Fruit fly (Drosophila melanogaster) whole organism, embryonic: ENCODE data around the gene Bug22.
A peak's percentile ranks its signal among the peaks of the same experiment; 100 is the strongest.

Source experiments
- ATbp ChIP-seq: fragments of 200-800 bp; sonication (Bioruptor generic); optimal IDR thresholded peaks from 2 replicates; lab custom pipeline; 2017; ENCODE audit warnings: missing biosample characterization, mild to moderate bottlenecking, missing genetic modification characterization, missing genetic modification reagents
- B-H2 ChIP-seq: fragments of 200-800 bp; sonication (Bioruptor generic); optimal IDR thresholded peaks from 2 replicates; lab custom pipeline; 2018; ENCODE audit warnings: missing biosample characterization, mild to moderate bottlenecking, missing genetic modification characterization
- CG11247 ChIP-seq: fragments of 200-800 bp; sonication (Bioruptor generic); IDR thresholded peaks from 2 replicates; pipeline ENCODE4 v1.3.6; 2022; ENCODE audit warnings: missing biosample characterization, missing genetic modification characterization
- CG12104 ChIP-seq: fragments of 200-800 bp; sonication (Bioruptor generic); optimal IDR thresholded peaks from 3 replicates; lab custom pipeline; 2016; ENCODE audit warnings: missing biosample characterization, missing genetic modification characterization
- CG14710 ChIP-seq: fragments of 200-800 bp; sonication (Bioruptor generic); optimal IDR thresholded peaks from 3 replicates; lab custom pipeline; 2019; ENCODE audit warnings: missing biosample characterization, mild to moderate bottlenecking, missing genetic modification characterization, moderate library complexity
- CG18262 ChIP-seq: fragments of 200-800 bp; optimal IDR thresholded peaks from 3 replicates; lab custom pipeline; 2019; ENCODE audit warnings: missing biosample characterization, mild to moderate bottlenecking, missing genetic modification characterization, moderate library complexity
- CG2116 ChIP-seq: fragments of 200-800 bp; sonication (Bioruptor generic); optimal IDR thresholded peaks from 3 replicates; lab custom pipeline; 2018; ENCODE audit warnings: missing biosample characterization, mild to moderate bottlenecking, missing genetic modification characterization
- CG2712 ChIP-seq: fragments of 200-800 bp; optimal IDR thresholded peaks from 3 replicates; lab custom pipeline; 2019; ENCODE audit warnings: missing biosample characterization, mild to moderate bottlenecking, missing genetic modification characterization, moderate library complexity
- CG2875 ChIP-seq: fragments of 200-800 bp; sonication (Bioruptor generic); optimal IDR thresholded peaks from 2 replicates; lab custom pipeline; 2017; ENCODE audit warnings: missing biosample characterization, mild to moderate bottlenecking, missing genetic modification characterization, missing genetic modification reagents
- CG2889 ChIP-seq: fragments of 200-800 bp; sonication (Bioruptor generic); IDR thresholded peaks from 3 replicates; pipeline ENCODE4 v1.3.6; 2022; ENCODE audit warnings: missing biosample characterization, missing genetic modification characterization
- CG3065 ChIP-seq: fragments of 200-800 bp; sonication (Bioruptor generic); optimal IDR thresholded peaks from 2 replicates; lab custom pipeline; 2016; ENCODE audit warnings: missing biosample characterization, missing genetic modification characterization
- CG34224 ChIP-seq: fragments of 200-800 bp; sonication (Bioruptor generic); IDR thresholded peaks from 3 replicates; pipeline ENCODE4 v1.3.6; 2022; ENCODE audit warnings: missing biosample characterization, missing genetic modification characterization; ENCODE audit not compliant: partially characterized antibody
- CG34422 ChIP-seq: fragments of 200-800 bp; sonication (Bioruptor generic); IDR thresholded peaks from 3 replicates; pipeline ENCODE4 v1.3.6; 2022; ENCODE audit warnings: missing biosample characterization, missing genetic modification characterization
- CG42726 ChIP-seq: fragments of 200-800 bp; sonication (Bioruptor generic); IDR thresholded peaks from 2 replicates; pipeline ENCODE4 v1.3.6; 2022; ENCODE audit warnings: missing biosample characterization, missing genetic modification characterization; ENCODE audit not compliant: partially characterized antibody
- CG43689 ChIP-seq: fragments of 200-800 bp; sonication (Bioruptor generic); IDR thresholded peaks from 2 replicates; pipeline ENCODE4 v1.3.6; 2022; ENCODE audit warnings: missing biosample characterization, missing genetic modification characterization
- CG4617 ChIP-seq: fragments of 200-800 bp; sonication (Bioruptor generic); optimal IDR thresholded peaks from 3 replicates; lab custom pipeline; 2016; ENCODE audit warnings: missing biosample characterization, missing genetic modification characterization, borderline replicate concordance
- CG6689 ChIP-seq: fragments of 200-800 bp; sonication (Bioruptor generic); IDR thresholded peaks from 2 replicates; pipeline ENCODE4 v1.3.6; 2022; ENCODE audit warnings: missing biosample characterization, missing genetic modification characterization
- CG6791 ChIP-seq: fragments of 200-800 bp; sonication (Bioruptor generic); IDR thresholded peaks from 3 replicates; pipeline ENCODE4 v1.3.6; 2022; ENCODE audit warnings: missing biosample characterization, missing genetic modification characterization; ENCODE audit not compliant: partially characterized antibody
- CG8290 ChIP-seq, 3 experiments: fragments of 200-800 bp; sonication (Bioruptor generic); optimal IDR thresholded peaks; 2 replicates each; lab custom pipeline; 2016 to 2019; ENCODE audit warnings: missing biosample characterization in 3 of 3, missing genetic modification characterization in 3 of 3, mild to moderate bottlenecking in 2 of 3, moderate library complexity in 1 of 3
- CG9437 ChIP-seq: fragments of 200-800 bp; sonication (Bioruptor generic); optimal IDR thresholded peaks from 2 replicates; lab custom pipeline; 2018; ENCODE audit warnings: missing biosample characterization, mild to moderate bottlenecking, missing genetic modification characterization
- Chrac-16 ChIP-seq: fragments of 200-800 bp; sonication (Bioruptor generic); optimal IDR thresholded peaks from 3 replicates; lab custom pipeline; 2016; ENCODE audit warnings: missing biosample characterization, missing genetic modification characterization
- Dad ChIP-seq: fragments of 200-800 bp; sonication (Bioruptor generic); optimal IDR thresholded peaks from 3 replicates; lab custom pipeline; 2016; ENCODE audit warnings: missing biosample characterization, missing genetic modification characterization
- Dref ChIP-seq: fragments of 200-800 bp; sonication (Bioruptor generic); IDR thresholded peaks from 2 replicates; pipeline ENCODE4 v1.3.6; 2022; ENCODE audit warnings: missing biosample characterization, missing genetic modification characterization
- Ets97D ChIP-seq: fragments of 200-800 bp; sonication (Bioruptor generic); optimal IDR thresholded peaks from 3 replicates; lab custom pipeline; 2016; ENCODE audit warnings: missing biosample characterization, missing genetic modification characterization
- HLHmδ ChIP-seq: fragments of 200-800 bp; sonication (Bioruptor generic); optimal IDR thresholded peaks from 2 replicates; lab custom pipeline; 2018; ENCODE audit warnings: missing biosample characterization, mild to moderate bottlenecking, missing genetic modification characterization, moderate library complexity
- HmgZ ChIP-seq: fragments of 200-800 bp; sonication (Bioruptor generic); optimal IDR thresholded peaks from 2 replicates; lab custom pipeline; 2018; ENCODE audit warnings: missing biosample characterization, mild to moderate bottlenecking, missing genetic modification characterization
- MBD-R2 ChIP-seq: fragments of 200-800 bp; sonication (Bioruptor generic); IDR thresholded peaks from 2 replicates; pipeline ENCODE4 v1.3.6; 2022; ENCODE audit warnings: missing biosample characterization, missing genetic modification characterization
- Ravus ChIP-seq: fragments of 200-800 bp; sonication (Bioruptor generic); IDR thresholded peaks from 2 replicates; pipeline ENCODE4 v1.3.6; 2022; ENCODE audit warnings: missing biosample characterization, missing genetic modification characterization
- Six4 ChIP-seq: fragments of 200-800 bp; sonication (Bioruptor generic); optimal IDR thresholded peaks from 2 replicates; lab custom pipeline; 2016; ENCODE audit warnings: missing biosample characterization, missing genetic modification characterization
- TFAM ChIP-seq: fragments of 200-800 bp; sonication (Bioruptor generic); optimal IDR thresholded peaks from 2 replicates; lab custom pipeline; 2017; ENCODE audit warnings: missing biosample characterization, missing genetic modification characterization, inconsistent platforms
- ase ChIP-seq: fragments of 200-800 bp; sonication (Bioruptor generic); IDR thresholded peaks from 3 replicates; pipeline ENCODE4 v1.3.6; 2022; ENCODE audit warnings: missing biosample characterization, missing genetic modification characterization
- cato ChIP-seq: fragments of 200-800 bp; sonication (Bioruptor generic); optimal IDR thresholded peaks from 2 replicates; lab custom pipeline; 2016; ENCODE audit warnings: missing biosample characterization, missing genetic modification characterization, borderline replicate concordance
- chm ChIP-seq: fragments of 200-800 bp; sonication (Bioruptor generic); IDR thresholded peaks from 2 replicates; pipeline ENCODE4 v1.3.6; 2022; ENCODE audit warnings: missing biosample characterization, missing genetic modification characterization
- ci ChIP-seq: fragments of 200-800 bp; sonication (Bioruptor generic); IDR thresholded peaks from 3 replicates; pipeline ENCODE4 v1.3.6; 2022; ENCODE audit warnings: missing biosample characterization, missing genetic modification characterization
- dan ChIP-seq: fragments of 200-800 bp; sonication (Bioruptor generic); IDR thresholded peaks from 2 replicates; pipeline ENCODE4 v1.3.6; 2022; ENCODE audit warnings: missing biosample characterization, missing genetic modification characterization
- eve ChIP-seq, 2 experiments: fragments of >200 bp; optimal IDR thresholded peaks; 2 replicates each; lab custom pipeline; 2017; ENCODE audit warnings: missing biosample characterization in 2 of 2, missing genetic modification characterization in 2 of 2
- gfzf ChIP-seq: fragments of 200-800 bp; sonication (Bioruptor generic); optimal IDR thresholded peaks from 2 replicates; lab custom pipeline; 2016; ENCODE audit warnings: missing biosample characterization, mild to moderate bottlenecking, missing genetic modification characterization, moderate library complexity
- grau ChIP-seq: fragments of 200-800 bp; optimal IDR thresholded peaks from 3 replicates; lab custom pipeline; 2019; ENCODE audit warnings: missing biosample characterization, mild to moderate bottlenecking, missing genetic modification characterization, moderate library complexity
- gsb-n ChIP-seq: fragments of 200-800 bp; sonication (Bioruptor generic); optimal IDR thresholded peaks from 3 replicates; lab custom pipeline; 2018; ENCODE audit warnings: missing biosample characterization, mild to moderate bottlenecking, missing genetic modification characterization
- h ChIP-seq: fragments of >200 bp; optimal IDR thresholded peaks from 2 replicates; lab custom pipeline; 2017
- kni ChIP-seq: fragments of 200-800 bp; sonication (Bioruptor generic); optimal IDR thresholded peaks from 3 replicates; lab custom pipeline; 2017; ENCODE audit warnings: mild to moderate bottlenecking, missing biosample characterization, missing genetic modification reagents, missing genetic modification characterization
- mld ChIP-seq: fragments of 200-800 bp; sonication (Bioruptor generic); IDR thresholded peaks from 3 replicates; pipeline ENCODE4 v1.3.6; 2022; ENCODE audit warnings: missing biosample characterization, missing genetic modification characterization; ENCODE audit not compliant: partially characterized antibody
- nom ChIP-seq: fragments of 200-800 bp; sonication (Bioruptor generic); optimal IDR thresholded peaks from 2 replicates; lab custom pipeline; 2017; ENCODE audit warnings: missing biosample characterization, missing genetic modification characterization, mild to moderate bottlenecking, moderate library complexity, missing genetic modification reagents
- salm ChIP-seq: fragments of 200-800 bp; sonication (Bioruptor generic); optimal IDR thresholded peaks from 2 replicates; lab custom pipeline; 2018; ENCODE audit warnings: missing biosample characterization, mild to moderate bottlenecking, missing genetic modification characterization
- sim ChIP-seq: fragments of 200-800 bp; sonication (Bioruptor generic); IDR thresholded peaks from 2 replicates; pipeline ENCODE4 v1.3.6; 2022; ENCODE audit warnings: missing biosample characterization, missing genetic modification characterization
- slou ChIP-seq: fragments of 200-800 bp; sonication (Bioruptor generic); optimal IDR thresholded peaks from 3 replicates; lab custom pipeline; 2016; ENCODE audit warnings: missing biosample characterization, missing genetic modification characterization
- sna ChIP-seq: fragments of 200-800 bp; sonication (Bioruptor generic); IDR thresholded peaks from 2 replicates; pipeline ENCODE4 v1.3.6; 2022; ENCODE audit warnings: missing biosample characterization, missing genetic modification characterization; ENCODE audit not compliant: partially characterized antibody
- tna ChIP-seq: fragments of 200-800 bp; sonication (Bioruptor generic); IDR thresholded peaks from 2 replicates; pipeline ENCODE4 v1.3.6; 2022; ENCODE audit warnings: missing biosample characterization, missing genetic modification characterization; ENCODE audit not compliant: partially characterized antibody
- toy ChIP-seq: fragments of 200-800 bp; sonication (Bioruptor generic); IDR thresholded peaks from 2 replicates; pipeline ENCODE4 v1.3.6; 2022; ENCODE audit warnings: missing biosample characterization, missing genetic modification characterization
- zfh2 ChIP-seq: fragments of 200-800 bp; sonication (Bioruptor generic); optimal IDR thresholded peaks from 2 replicates; lab custom pipeline; 2016; ENCODE audit warnings: missing biosample characterization, missing genetic modification characterization

Bug22 gene

DNA sequence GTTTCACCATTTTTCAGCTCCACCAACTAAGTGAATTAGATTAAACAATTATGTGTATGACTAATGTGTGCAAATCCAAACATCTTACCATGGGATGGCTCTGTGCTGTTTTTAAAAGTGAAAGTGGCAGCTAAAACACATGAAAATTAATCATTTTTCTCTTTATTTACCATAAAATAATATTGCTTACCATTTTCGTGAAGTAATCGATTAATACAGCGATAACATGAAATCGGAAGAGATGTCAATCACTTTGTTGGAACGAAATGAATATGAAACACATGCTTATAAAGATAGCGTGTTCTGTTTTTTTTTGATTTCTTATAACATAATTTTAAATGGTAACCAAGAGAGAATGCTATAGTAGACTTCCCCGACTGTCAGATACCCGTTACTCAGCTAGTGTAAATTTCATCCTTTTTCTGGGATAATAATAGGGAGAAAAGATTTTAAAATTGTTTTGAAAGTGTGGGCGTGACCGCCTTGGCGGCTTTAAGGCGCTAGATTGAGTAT, 26.9 kb downstream of the Bug22 start (continued):
- TF ChIP-seq Dref (GFP tag; lab: Robert Waterston, UW) (peak; percentile 67), TFAM (no peak), dan (GFP tag; lab: Robert Waterston, UW) (no peak), CG6689 (GFP tag; lab: Robert Waterston, UW) (no peak), Dad (GFP tag; lab: Kevin White, UChicago) (no peak), HLHmδ (GFP tag; lab: Kevin White, UChicago) (no peak), toy (GFP tag; lab: Robert Waterston, UW) (no peak), sna (GFP tag; lab: Robert Waterston, UW) (peak; percentile 58; the same call in 1 of the 2 replicates), CG18262 (tag; lab: Kevin White, UChicago) (no peak), CG2712 (tag; lab: Kevin White, UChicago) (peak; percentile 16), MBD-R2 (peak; percentile 52), CG43689 (no peak), grau (tag; lab: Kevin White, UChicago) (no peak), CG2116 (GFP tag; lab: Kevin White, UChicago) (peak; percentile 72), CG6791 (peak; percentile 32; the same call in 1 of the 3 replicates), HmgZ (tag; lab: Kevin White, UChicago) (peak; percentile 3), mld (GFP tag; lab: Robert Waterston, UW) (no peak), CG12104 (no peak), slou (GFP tag; lab: Kevin White, UChicago) (no peak), CG42726 (GFP tag; lab: Robert Waterston, UW) (no peak), B-H2 (GFP tag; lab: Kevin White, UChicago) (no peak), salm (tag; lab: Kevin White, UChicago) (no peak), Ravus (GFP tag; lab: Robert Waterston, UW) (no peak), CG34422 (GFP tag; lab: Robert Waterston, UW) (no peak), CG34224 (GFP tag; lab: Robert Waterston, UW) (peak; percentile 44; the same call in 2 of the 3 replicates), CG2875 (no peak), Ets97D (peak; percentile 27), Chrac-16 (GFP tag; lab: Kevin White, UChicago) (no peak), Six4 (no peak)

DNA sequence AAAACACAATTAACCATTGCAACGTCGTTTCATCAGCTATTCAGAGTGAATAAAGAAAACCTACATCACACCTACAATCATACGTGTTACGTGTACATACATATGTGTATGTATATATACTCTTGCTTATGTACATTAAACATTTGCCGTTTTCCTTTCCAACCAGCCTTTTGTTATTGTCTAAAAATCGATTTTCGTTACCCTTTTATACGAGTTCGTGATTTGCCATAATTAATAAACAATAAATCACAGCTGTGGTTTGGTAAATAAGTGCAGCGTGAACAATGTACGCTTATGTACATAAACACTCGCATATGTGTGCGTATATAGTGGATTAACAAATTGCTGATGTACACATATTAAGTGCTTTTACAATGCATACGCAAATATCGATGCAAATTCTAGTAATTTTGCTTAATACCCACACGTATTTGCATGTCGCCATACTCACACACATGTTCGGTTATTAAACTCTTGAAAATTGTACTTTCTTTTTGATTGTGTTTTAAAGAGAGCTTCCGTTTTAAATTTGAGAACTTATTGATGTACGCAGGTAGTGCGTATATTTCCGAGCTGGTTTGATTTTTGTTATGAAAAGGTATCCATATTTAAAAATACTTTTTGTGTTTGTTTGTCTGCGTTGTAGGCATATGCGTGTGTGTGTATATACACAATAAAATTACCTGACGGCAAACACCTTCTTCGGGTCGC, 33.7 kb downstream of the Bug22 start:
- TF ChIP-seq CG9437 (GFP tag; lab: Kevin White, UChicago) (no peak), h (lab: Kevin White, UChicago) (no peak), sim (no peak), CG11247 (no peak), CG3065 (GFP tag; lab: Kevin White, UChicago) (no peak), ci (GFP tag; lab: Robert Waterston, UW) (no peak), CG4617 (GFP tag; lab: Kevin White, UChicago) (peak; percentile 17), tna (0 out of 2 replicates have a peak, but pooled peaks have one; percentile 17), ase (GFP tag; lab: Robert Waterston, UW) (no peak), nom (GFP tag; lab: Kevin White, UChicago) (peak; percentile 36), CG14710 (no peak), CG8290 (GFP tag; optimal IDR thresholded peaks at IDR 0.05; lab: Kevin White, UChicago) (no peak), CG8290 (tag; optimal IDR thresholded peaks at IDR 0.05; lab: Kevin White, UChicago) (no peak), ATbp (no peak), CG2889 (GFP tag; lab: Robert Waterston, UW) (no peak), eve (GFP tag; optimal IDR thresholded peaks at IDR 0.05; lab: Kevin White, UChicago) (peak in 1 of 2 experiments; percentile 91), gsb-n (tag; lab: Kevin White, UChicago) (no peak), chm (no peak), gfzf (GFP tag; lab: Kevin White, UChicago) (no peak), kni (GFP tag; lab: Kevin White, UChicago) (peak; percentile 37), zfh2 (GFP tag; lab: Kevin White, UChicago) (no peak), cato (no peak)
